Fruit fly (Drosophila melanogaster) whole organism, pupa: ENCODE data around the gene Cyp4d8.

Source experiments
- EcR ChIP-seq: fragments of 200-800 bp; sonication (Bioruptor generic); optimal IDR thresholded peaks from 3 replicates; lab custom pipeline; 2019; ENCODE audit warnings: missing biosample characterization, missing genetic modification characterization, mild to moderate bottlenecking, moderate library complexity, missing genetic modification reagents
- Pif1A ChIP-seq: fragments of 200-800 bp; sonication (Bioruptor generic); optimal IDR thresholded peaks from 3 replicates; lab custom pipeline; 2016; ENCODE audit warnings: missing biosample characterization, missing genetic modification characterization

dm6 chr3L:7530461-7531338 is 34.7 kb upstream of the Cyp4d8 start:
- TF ChIP-seq EcR (GFP tag; lab: Kevin White, UChicago), result peak; percentile 87
- TF ChIP-seq Pif1A (GFP tag; lab: Kevin White, UChicago), result no peak
